Worm (Caenorhabditis elegans) whole organism, L1 larva: Measurements from ENCODE around the gene gly-14.

Source experiments
- C34B4.2 ChIP-seq: sonication (generic microtip); optimal IDR thresholded peaks from 2 replicates; lab custom pipeline; 2017; ENCODE audit warnings: mild to moderate bottlenecking, missing genetic modification characterization, missing compliant biosample characterization
- F16B12.6 ChIP-seq: fragments of 150-350 bp; optimal IDR thresholded peaks from 2 replicates; lab custom pipeline; 2014; ENCODE audit warnings: missing biosample characterization, missing genetic modification characterization
- Y116A8C.19 ChIP-seq: sonication (generic microtip); optimal IDR thresholded peaks from 2 replicates; lab custom pipeline; 2016; ENCODE audit warnings: missing compliant biosample characterization, missing genetic modification characterization, borderline replicate concordance
- aha-1 ChIP-seq: fragments of 150-350 bp; optimal IDR thresholded peaks from 2 replicates; lab custom pipeline; 2014; ENCODE audit warnings: missing biosample characterization, missing genetic modification characterization
- blmp-1 ChIP-seq: fragments of 150-350 bp; optimal IDR thresholded peaks from 2 replicates; lab custom pipeline; 2014; ENCODE audit warnings: missing biosample characterization, missing genetic modification characterization
- ceh-63 ChIP-seq: fragments of 200-800 bp; sonication (Bioruptor generic); optimal IDR thresholded peaks from 2 replicates; lab custom pipeline; 2018; ENCODE audit warnings: mild to moderate bottlenecking, missing genetic modification characterization, missing compliant biosample characterization
- ceh-8 ChIP-seq: fragments of 200-800 bp; sonication (Bioruptor generic); optimal IDR thresholded peaks from 2 replicates; lab custom pipeline; 2018; ENCODE audit warnings: mild to moderate bottlenecking, missing genetic modification characterization, moderate library complexity, missing compliant biosample characterization
- ceh-88 ChIP-seq: fragments of 200-800 bp; sonication (Bioruptor generic); IDR thresholded peaks from 2 replicates; pipeline ENCODE4 v1.3.6; 2022; ENCODE audit warnings: missing genetic modification characterization, missing compliant biosample characterization
- egl-27 ChIP-seq, 2 experiments: fragments of 150-350 bp in 1 of 2; sonication (generic microtip); optimal IDR thresholded peaks; 3 replicates each; lab custom pipeline; 2017 to 2018; ENCODE audit warnings: missing biosample characterization in 2 of 2, missing genetic modification characterization in 2 of 2, missing genetic modification reagents in 2 of 2
- elt-3 ChIP-seq, 6 experiments: fragments of 150-350 bp in 1 of 6; sonication (generic microtip); optimal IDR thresholded peaks; 2 replicates each; lab custom pipeline; 2017 to 2018; ENCODE audit warnings: missing biosample characterization in 6 of 6, missing genetic modification characterization in 6 of 6, inconsistent platforms in 1 of 6
- ets-5 ChIP-seq: fragments of 200-800 bp; sonication (Bioruptor generic); IDR thresholded peaks from 2 replicates; pipeline ENCODE4 v1.3.6; 2022; ENCODE audit warnings: missing genetic modification characterization, missing compliant biosample characterization
- fkh-8 ChIP-seq: sonication (generic microtip); optimal IDR thresholded peaks from 2 replicates; lab custom pipeline; 2016; ENCODE audit warnings: mild to moderate bottlenecking, missing genetic modification characterization, missing compliant biosample characterization
- fos-1 ChIP-seq: fragments of 150-350 bp; optimal IDR thresholded peaks from 2 replicates; lab custom pipeline; 2014; ENCODE audit warnings: missing biosample characterization, missing genetic modification characterization
- grh-1 ChIP-seq: fragments of 200-800 bp; sonication (Bioruptor generic); IDR thresholded peaks from 2 replicates; pipeline ENCODE4 v1.3.6; 2022; ENCODE audit warnings: missing genetic modification reagents, missing genetic modification characterization, missing compliant biosample characterization
- jun-1 ChIP-seq: fragments of 150-350 bp; optimal IDR thresholded peaks from 2 replicates; lab custom pipeline; 2014; ENCODE audit warnings: missing biosample characterization, missing genetic modification reagents, missing genetic modification characterization
- lin-13 ChIP-seq: fragments of 150-350 bp; optimal IDR thresholded peaks from 2 replicates; lab custom pipeline; 2014; ENCODE audit warnings: missing biosample characterization, missing genetic modification reagents, missing genetic modification characterization
- lin-14 ChIP-seq: fragments of 200-800 bp; sonication (Bioruptor generic); optimal IDR thresholded peaks from 2 replicates; lab custom pipeline; 2018; ENCODE audit warnings: mild to moderate bottlenecking, missing genetic modification characterization, moderate library complexity, missing compliant biosample characterization
- lir-3 ChIP-seq: sonication (generic microtip); optimal IDR thresholded peaks from 2 replicates; lab custom pipeline; 2016; ENCODE audit warnings: mild to moderate bottlenecking, missing genetic modification characterization, moderate library complexity, missing compliant biosample characterization; ENCODE audit not compliant: poor library complexity
- mep-1 ChIP-seq: fragments of 150-350 bp; optimal IDR thresholded peaks from 2 replicates; lab custom pipeline; 2014; ENCODE audit warnings: missing biosample characterization, missing genetic modification characterization
- nhr-19 ChIP-seq: fragments of 200-800 bp; sonication (Bioruptor generic); conservative IDR thresholded peaks from 2 replicates; pipeline ENCODE4 v1.3.6; 2022; ENCODE audit warnings: missing genetic modification characterization, missing compliant biosample characterization
- nhr-20 ChIP-seq: sonication (generic microtip); optimal IDR thresholded peaks from 2 replicates; lab custom pipeline; 2016; ENCODE audit warnings: mild to moderate bottlenecking, missing genetic modification characterization, missing compliant biosample characterization
- nhr-71 ChIP-seq: sonication (generic microtip); optimal IDR thresholded peaks from 2 replicates; lab custom pipeline; 2016; ENCODE audit warnings: mild to moderate bottlenecking, missing genetic modification characterization, moderate library complexity, missing compliant biosample characterization
- nhr-77 ChIP-seq: fragments of 150-350 bp; optimal IDR thresholded peaks from 2 replicates; lab custom pipeline; 2014; ENCODE audit warnings: missing biosample characterization, missing genetic modification characterization
- nhr-84 ChIP-seq: sonication (generic microtip); optimal IDR thresholded peaks from 2 replicates; lab custom pipeline; 2017; ENCODE audit warnings: missing biosample characterization, missing genetic modification characterization
- nhr-85 ChIP-seq: sonication (generic microtip); peaks from one replicate; lab custom pipeline; 2016; ENCODE audit warnings: missing genetic modification characterization, inconsistent platforms, missing compliant biosample characterization
- nhr-90 ChIP-seq: sonication (generic microtip); optimal IDR thresholded peaks from 2 replicates; lab custom pipeline; 2016; ENCODE audit warnings: mild to moderate bottlenecking, missing genetic modification characterization, missing compliant biosample characterization; ENCODE audit not compliant: poor library complexity
- pax-3 ChIP-seq: fragments of 200-800 bp; sonication (Bioruptor generic); optimal IDR thresholded peaks from 2 replicates; lab custom pipeline; 2018; ENCODE audit warnings: mild to moderate bottlenecking, missing genetic modification characterization, moderate library complexity, missing compliant biosample characterization
- rnt-1 ChIP-seq: sonication (generic microtip); optimal IDR thresholded peaks from 2 replicates; lab custom pipeline; 2016; ENCODE audit warnings: mild to moderate bottlenecking, missing genetic modification characterization, moderate library complexity, missing compliant biosample characterization
- snu-23 ChIP-seq: sonication (generic microtip); optimal IDR thresholded peaks from 2 replicates; lab custom pipeline; 2016; ENCODE audit warnings: missing genetic modification characterization, missing compliant biosample characterization
- tbx-2 ChIP-seq: sonication (generic microtip); optimal IDR thresholded peaks from 2 replicates; lab custom pipeline; 2016; ENCODE audit warnings: missing genetic modification characterization, missing compliant biosample characterization
- unc-130 ChIP-seq: fragments of 150-350 bp; optimal IDR thresholded peaks from 2 replicates; lab custom pipeline; 2017; ENCODE audit warnings: missing biosample characterization, missing genetic modification characterization, inconsistent platforms
- unc-62 ChIP-seq: fragments of 150-350 bp; optimal IDR thresholded peaks from 2 replicates; lab custom pipeline; 2014; ENCODE audit warnings: missing biosample characterization, missing genetic modification reagents, missing genetic modification characterization
- vab-15 ChIP-seq: sonication (generic microtip); optimal IDR thresholded peaks from 2 replicates; lab custom pipeline; 2017; ENCODE audit warnings: missing genotype, mild to moderate bottlenecking, missing genetic modification characterization, missing compliant biosample characterization
- xbp-1 ChIP-seq: sonication (generic microtip); optimal IDR thresholded peaks from 2 replicates; lab custom pipeline; 2016; ENCODE audit warnings: missing genetic modification characterization, missing compliant biosample characterization
- zip-4 ChIP-seq: fragments of 200-800 bp; sonication (Bioruptor generic); optimal IDR thresholded peaks from 2 replicates; lab custom pipeline; 2018; ENCODE audit warnings: mild to moderate bottlenecking, missing genetic modification characterization, moderate library complexity, missing compliant biosample characterization

Gene gly-14

ce11 chrIII:3482291-3482690 lies 10.7 kb downstream of the gly-14 start, which contains the start of gene C34C12.6:
C34C12.6 (plus strand) TSS chrIII:3482591.
- no peak for TF ChIP-seq zip-4 (GFP tag; lab: Kevin White, UChicago)
- peak; percentile 46 for TF ChIP-seq nhr-85

ce11 chrIII:3480950-3481349 lies 12.1 kb downstream of the gly-14 start:
- peak; percentile 6 for TF ChIP-seq mep-1 (tag; lab: Kevin White, UChicago)
- peak; percentile 96 for TF ChIP-seq blmp-1 (tag; lab: Kevin White, UChicago)
- TF ChIP-seq xbp-1, result no peak
- TF ChIP-seq ceh-63 (GFP tag; lab: Kevin White, UChicago), result no peak
- TF ChIP-seq nhr-20 (tag; lab: Kevin White, UChicago), result no peak

- peak; percentile 54 for TF ChIP-seq mep-1 (tag; lab: Kevin White, UChicago)
- TF ChIP-seq egl-27 (tag; optimal IDR thresholded peaks at IDR 0.05; lab: Kevin White, UChicago), result no peak
- no peak for TF ChIP-seq grh-1 (GFP tag; lab: Robert Waterston, UW)
- peak; percentile 89 for TF ChIP-seq blmp-1 (tag; lab: Kevin White, UChicago)
- no peak for TF ChIP-seq aha-1 (tag; lab: Kevin White, UChicago)
- peak; percentile 16 for TF ChIP-seq snu-23 (GFP tag; lab: Kevin White, UChicago)
- no peak for TF ChIP-seq jun-1 (tag; lab: Kevin White, UChicago)
- peak; percentile 13 for TF ChIP-seq nhr-20 (tag; lab: Kevin White, UChicago)
- TF ChIP-seq lin-14 (GFP tag; lab: Kevin White, UChicago), result peak; percentile 60
- peak in 1 of 6 experiments; percentile 46 for TF ChIP-seq elt-3 (tag; optimal IDR thresholded peaks at IDR 0.05; lab: Kevin White, UChicago)
- TF ChIP-seq nhr-71, result no peak
- TF ChIP-seq nhr-84 (tag; lab: Kevin White, UChicago), result no peak
- no peak for TF ChIP-seq lir-3 (tag; lab: Kevin White, UChicago)
- TF ChIP-seq unc-130, result peak; percentile 1
- peak; percentile 63 for TF ChIP-seq nhr-85
- peak; percentile 47 for TF ChIP-seq nhr-90 (tag; lab: Kevin White, UChicago)
Measured at ce11 chrIII:3480236-3480635, 12.8 kb downstream of the gly-14 start.

ce11 chrIII:3478795-3479398 lies 14.1 kb downstream of the gly-14 start:
- TF ChIP-seq fos-1 (tag; lab: Kevin White, UChicago) (no peak), nhr-71 (no peak), Y116A8C.19 (no peak), nhr-77 (tag; lab: Kevin White, UChicago) (no peak), ets-5 (GFP tag; lab: Robert Waterston, UW) (no peak), fkh-8 (tag; lab: Kevin White, UChicago) (no peak), blmp-1 (tag; lab: Kevin White, UChicago) (peak; percentile 50), F16B12.6 (tag; lab: Kevin White, UChicago) (no peak), nhr-85 (peak; percentile 31), rnt-1 (tag; lab: Kevin White, UChicago) (peak; percentile 0), lin-14 (GFP tag; lab: Kevin White, UChicago) (peak; percentile 26)

ce11 chrIII:3477375-3477774 lies 15.7 kb downstream of the gly-14 start:
- TF ChIP-seq fkh-8 (tag; lab: Kevin White, UChicago) (no peak), pax-3 (tag; lab: Kevin White, UChicago) (no peak), ceh-88 (GFP tag; lab: Robert Waterston, UW) (no peak), C34B4.2 (tag; lab: Kevin White, UChicago) (no peak), unc-62 (GFP tag; lab: Kevin White, UChicago) (no peak), nhr-19 (GFP tag; lab: Robert Waterston, UW) (no peak), nhr-84 (tag; lab: Kevin White, UChicago) (no peak), nhr-90 (tag; lab: Kevin White, UChicago) (no peak), ceh-8 (GFP tag; lab: Kevin White, UChicago) (no peak), lin-13 (no peak), vab-15 (no peak), tbx-2 (tag; lab: Kevin White, UChicago) (no peak)
